Worm (Caenorhabditis elegans): ENCODE data around the gene srj-23.

ce11 chrV:1476284-1476792 is 24.9 kb downstream of the srj-23 start:
- no peak for TF ChIP-seq mcd-1 (GFP tag; IDR thresholded peaks at IDR 0.05)
- TF ChIP-seq ztf-3 (GFP tag; optimal IDR thresholded peaks at IDR 0.05), result no peak
